Fruit fly (Drosophila melanogaster) whole organism, embryonic: ENCODE results near the gene COX7B.

Experiments
- Adf1 ChIP-seq: fragments of 200-800 bp; sonication (Bioruptor generic); IDR thresholded peaks from 2 replicates; pipeline ENCODE4 v1.3.6; 2022; ENCODE audit warnings: missing biosample characterization, missing genetic modification characterization
- BEAF-32 ChIP-seq: fragments of 200-800 bp; sonication (Bioruptor generic); optimal IDR thresholded peaks from 3 replicates; lab custom pipeline; 2017; ENCODE audit warnings: missing biosample characterization, missing genetic modification characterization, mild to moderate bottlenecking, moderate library complexity, missing genetic modification reagents
- CG10267 ChIP-seq: fragments of 200-800 bp; sonication (Bioruptor generic); optimal IDR thresholded peaks from 2 replicates; lab custom pipeline; 2018; ENCODE audit warnings: missing biosample characterization, mild to moderate bottlenecking, missing genetic modification characterization, moderate library complexity
- CG10543 ChIP-seq: fragments of 200-800 bp; sonication (Bioruptor generic); optimal IDR thresholded peaks from 3 replicates; lab custom pipeline; 2017; ENCODE audit warnings: missing biosample characterization, mild to moderate bottlenecking, missing genetic modification characterization, moderate library complexity
- CG10654 ChIP-seq: fragments of 200-800 bp; sonication (Bioruptor generic); optimal IDR thresholded peaks from 2 replicates; lab custom pipeline; 2016; ENCODE audit warnings: missing biosample characterization, missing genetic modification characterization
- CG10959 ChIP-seq: fragments of 200-800 bp; sonication (Bioruptor generic); IDR thresholded peaks from 2 replicates; pipeline ENCODE4 v1.3.6; 2022; ENCODE audit warnings: missing biosample characterization, missing genetic modification characterization
- CG10979 ChIP-seq: fragments of 200-800 bp; sonication (Bioruptor generic); optimal IDR thresholded peaks from 2 replicates; lab custom pipeline; 2018; ENCODE audit warnings: missing biosample characterization, mild to moderate bottlenecking, missing genetic modification characterization, moderate library complexity
- CG12236 ChIP-seq: fragments of 200-800 bp; sonication (Bioruptor generic); optimal IDR thresholded peaks from 2 replicates; lab custom pipeline; 2016; ENCODE audit warnings: missing biosample characterization, missing genetic modification characterization
- CG12299 ChIP-seq: fragments of 200-800 bp; sonication (Bioruptor generic); optimal IDR thresholded peaks from 2 replicates; lab custom pipeline; 2018; ENCODE audit warnings: missing biosample characterization, mild to moderate bottlenecking, missing genetic modification characterization
- CG12769 ChIP-seq: fragments of 200-800 bp; sonication (Bioruptor generic); optimal IDR thresholded peaks from 2 replicates; lab custom pipeline; 2019; ENCODE audit warnings: missing biosample characterization, mild to moderate bottlenecking, missing genetic modification characterization, moderate library complexity
- CG14014 ChIP-seq: fragments of 200-800 bp; sonication (Bioruptor generic); IDR thresholded peaks from 2 replicates; pipeline ENCODE4 v1.3.6; 2022; ENCODE audit warnings: missing biosample characterization, missing genetic modification characterization
- CG14860 ChIP-seq: fragments of 200-800 bp; sonication (Bioruptor generic); IDR thresholded peaks from 3 replicates; pipeline ENCODE4 v1.3.6; 2022; ENCODE audit warnings: missing biosample characterization, missing genetic modification characterization; ENCODE audit not compliant: partially characterized antibody
- CG2199 ChIP-seq: fragments of 200-800 bp; sonication (Bioruptor generic); IDR thresholded peaks from 3 replicates; pipeline ENCODE4 v1.3.6; 2022; ENCODE audit warnings: missing biosample characterization, missing genetic modification characterization
- CG2875 ChIP-seq: fragments of 200-800 bp; sonication (Bioruptor generic); optimal IDR thresholded peaks from 2 replicates; lab custom pipeline; 2017; ENCODE audit warnings: missing biosample characterization, mild to moderate bottlenecking, missing genetic modification characterization, missing genetic modification reagents
- CG32767 ChIP-seq: fragments of 200-800 bp; sonication (Bioruptor generic); IDR thresholded peaks from 2 replicates; pipeline ENCODE4 v1.3.6; 2022; ENCODE audit warnings: missing biosample characterization, missing genetic modification characterization
- CG32772 ChIP-seq: fragments of 200-800 bp; sonication (Bioruptor generic); IDR thresholded peaks from 2 replicates; pipeline ENCODE4 v1.3.6; 2022; ENCODE audit warnings: missing biosample characterization, missing genetic modification characterization
- CG3281 ChIP-seq: fragments of 200-800 bp; sonication (Bioruptor generic); optimal IDR thresholded peaks from 3 replicates; lab custom pipeline; 2017; ENCODE audit warnings: missing biosample characterization, mild to moderate bottlenecking, missing genetic modification characterization
- CG4404 ChIP-seq: fragments of 200-800 bp; sonication (Bioruptor generic); IDR thresholded peaks from 2 replicates; pipeline ENCODE4 v1.3.6; 2022; ENCODE audit warnings: missing biosample characterization, missing genetic modification characterization
- CG4730 ChIP-seq: fragments of 200-800 bp; sonication (Bioruptor generic); IDR thresholded peaks from 2 replicates; pipeline ENCODE4 v1.3.6; 2022; ENCODE audit warnings: missing biosample characterization, missing genetic modification characterization
- CG5180 ChIP-seq: fragments of 200-800 bp; sonication (Bioruptor generic); optimal IDR thresholded peaks from 3 replicates; lab custom pipeline; 2017; ENCODE audit warnings: missing biosample characterization, missing genetic modification characterization, mild to moderate bottlenecking, moderate library complexity, missing genetic modification reagents
- CG6765 ChIP-seq: fragments of 200-800 bp; sonication (Bioruptor generic); optimal IDR thresholded peaks from 3 replicates; lab custom pipeline; 2017; ENCODE audit warnings: missing biosample characterization, mild to moderate bottlenecking, missing genetic modification characterization
- CG6791 ChIP-seq: fragments of 200-800 bp; sonication (Bioruptor generic); IDR thresholded peaks from 3 replicates; pipeline ENCODE4 v1.3.6; 2022; ENCODE audit warnings: missing biosample characterization, missing genetic modification characterization; ENCODE audit not compliant: partially characterized antibody
- CG7372 ChIP-seq: fragments of 200-800 bp; sonication (Bioruptor generic); IDR thresholded peaks from 2 replicates; pipeline ENCODE4 v1.3.6; 2022; ENCODE audit warnings: missing biosample characterization, missing genetic modification characterization
- CG8281 ChIP-seq: fragments of 200-800 bp; sonication (Bioruptor generic); optimal IDR thresholded peaks from 2 replicates; lab custom pipeline; 2018; ENCODE audit warnings: missing biosample characterization, mild to moderate bottlenecking, missing genetic modification characterization, moderate library complexity
- Elba2 ChIP-seq: fragments of 200-800 bp; sonication (Bioruptor generic); optimal IDR thresholded peaks from 3 replicates; lab custom pipeline; 2016; ENCODE audit warnings: missing biosample characterization, missing genetic modification characterization
- Gug ChIP-seq: fragments of 200-800 bp; sonication (Bioruptor generic); IDR thresholded peaks from 4 replicates; pipeline ENCODE4 v1.3.6; 2022; ENCODE audit warnings: missing biosample characterization, missing genetic modification characterization
- HLH54F ChIP-seq: fragments of 200-800 bp; sonication (Bioruptor generic); optimal IDR thresholded peaks from 3 replicates; lab custom pipeline; 2016; ENCODE audit warnings: missing biosample characterization, missing genetic modification characterization
- Hmx ChIP-seq: fragments of 200-800 bp; sonication (Bioruptor generic); optimal IDR thresholded peaks from 2 replicates; lab custom pipeline; 2016; ENCODE audit warnings: missing biosample characterization, missing genetic modification characterization
- Hr51 ChIP-seq, 2 experiments: fragments of 200-800 bp; sonication (Bioruptor generic); optimal IDR thresholded peaks; 2 replicates in 1 of 2; 3 replicates in 1 of 2; lab custom pipeline; 2016 to 2018; ENCODE audit warnings: missing biosample characterization in 2 of 2, missing genetic modification characterization in 2 of 2, mild to moderate bottlenecking in 1 of 2, moderate library complexity in 1 of 2
- Hr78 ChIP-seq, 2 experiments: fragments of 200-800 bp in 1 of 2; fragments of >200 bp in 1 of 2; sonication (Bioruptor generic) in 1 of 2; optimal IDR thresholded peaks; 2 replicates each; lab custom pipeline; 2017 to 2019; ENCODE audit warnings: missing biosample characterization in 2 of 2, missing genetic modification characterization in 2 of 2, mild to moderate bottlenecking in 1 of 2, moderate library complexity in 1 of 2
- Lpt ChIP-seq: fragments of >200 bp; optimal IDR thresholded peaks from 2 replicates; lab custom pipeline; 2018; ENCODE audit warnings: missing biosample characterization, missing genetic modification characterization
- Max ChIP-seq: fragments of 200-800 bp; sonication (Bioruptor generic); optimal IDR thresholded peaks from 2 replicates; lab custom pipeline; 2016; ENCODE audit warnings: missing biosample characterization, mild to moderate bottlenecking, missing genetic modification characterization
- Mes4 ChIP-seq: fragments of 200-800 bp; sonication (Bioruptor generic); optimal IDR thresholded peaks from 2 replicates; lab custom pipeline; 2016; ENCODE audit warnings: missing biosample characterization, missing genetic modification characterization
- Mrtf ChIP-seq: fragments of 200-800 bp; sonication (Bioruptor generic); IDR thresholded peaks from 3 replicates; pipeline ENCODE4 v1.3.6; 2022; ENCODE audit warnings: missing biosample characterization, missing genetic modification characterization
- Pdp1 ChIP-seq, 2 experiments: fragments of 200-800 bp; sonication (Bioruptor generic); optimal IDR thresholded peaks; 3 replicates each; lab custom pipeline; 2016; ENCODE audit warnings: missing biosample characterization in 2 of 2, missing genetic modification characterization in 2 of 2, mild to moderate bottlenecking in 1 of 2, moderate library complexity in 1 of 2
- Spps ChIP-seq: fragments of 200-800 bp; sonication (Bioruptor generic); optimal IDR thresholded peaks from 2 replicates; lab custom pipeline; 2018; ENCODE audit warnings: missing biosample characterization, mild to moderate bottlenecking, missing genetic modification characterization
- ash1 ChIP-seq: fragments of 200-800 bp; sonication (Bioruptor generic); optimal IDR thresholded peaks from 2 replicates; lab custom pipeline; 2018; ENCODE audit warnings: missing biosample characterization, mild to moderate bottlenecking, missing genetic modification characterization
- bab2 ChIP-seq: fragments of 200-800 bp; sonication (Bioruptor generic); optimal IDR thresholded peaks from 2 replicates; lab custom pipeline; 2016; ENCODE audit warnings: missing biosample characterization, missing genetic modification characterization
- chif ChIP-seq, 2 experiments: fragments of 200-800 bp; sonication (Bioruptor generic); optimal IDR thresholded peaks; 3 replicates each; lab custom pipeline; 2016; ENCODE audit warnings: missing biosample characterization in 2 of 2, missing genetic modification characterization in 2 of 2
- fd64A ChIP-seq: fragments of 200-800 bp; sonication (Bioruptor generic); optimal IDR thresholded peaks from 3 replicates; lab custom pipeline; 2018; ENCODE audit warnings: missing biosample characterization, mild to moderate bottlenecking, missing genetic modification characterization
- gcm2 ChIP-seq: fragments of 200-800 bp; sonication (Bioruptor generic); optimal IDR thresholded peaks from 2 replicates; lab custom pipeline; 2016; ENCODE audit warnings: missing biosample characterization, missing genetic modification characterization
- grau ChIP-seq: fragments of 200-800 bp; optimal IDR thresholded peaks from 3 replicates; lab custom pipeline; 2019; ENCODE audit warnings: missing biosample characterization, mild to moderate bottlenecking, missing genetic modification characterization, moderate library complexity
- knrl ChIP-seq: fragments of 200-800 bp; sonication (Bioruptor generic); IDR thresholded peaks from 3 replicates; pipeline ENCODE4 v1.3.6; 2022; ENCODE audit warnings: missing biosample characterization, missing genetic modification characterization; ENCODE audit not compliant: partially characterized antibody
- lbe ChIP-seq: fragments of 200-800 bp; sonication (Bioruptor generic); optimal IDR thresholded peaks from 2 replicates; lab custom pipeline; 2016; ENCODE audit warnings: missing biosample characterization, mild to moderate bottlenecking, missing genetic modification characterization
- maf-S ChIP-seq: fragments of 200-800 bp; sonication (Bioruptor generic); optimal IDR thresholded peaks from 2 replicates; lab custom pipeline; 2016; ENCODE audit warnings: missing biosample characterization, missing genetic modification characterization
- pho ChIP-seq: fragments of 200-800 bp; sonication (Bioruptor generic); optimal IDR thresholded peaks from 2 replicates; lab custom pipeline; 2016; ENCODE audit warnings: missing biosample characterization, missing genetic modification characterization
- stc ChIP-seq: fragments of 200-800 bp; sonication (Bioruptor generic); IDR thresholded peaks from 2 replicates; pipeline ENCODE4 v1.3.6; 2022; ENCODE audit warnings: missing biosample characterization, missing genetic modification characterization
- usp ChIP-seq: fragments of >200 bp; optimal IDR thresholded peaks from 2 replicates; lab custom pipeline; 2017; ENCODE audit warnings: missing biosample characterization, missing genetic modification characterization
- zfh1 ChIP-seq: fragments of 200-800 bp; sonication (Bioruptor generic); IDR thresholded peaks from 3 replicates; pipeline ENCODE4 v1.3.6; 2022; ENCODE audit warnings: missing biosample characterization, missing genetic modification characterization

The COX7B gene

DNA sequence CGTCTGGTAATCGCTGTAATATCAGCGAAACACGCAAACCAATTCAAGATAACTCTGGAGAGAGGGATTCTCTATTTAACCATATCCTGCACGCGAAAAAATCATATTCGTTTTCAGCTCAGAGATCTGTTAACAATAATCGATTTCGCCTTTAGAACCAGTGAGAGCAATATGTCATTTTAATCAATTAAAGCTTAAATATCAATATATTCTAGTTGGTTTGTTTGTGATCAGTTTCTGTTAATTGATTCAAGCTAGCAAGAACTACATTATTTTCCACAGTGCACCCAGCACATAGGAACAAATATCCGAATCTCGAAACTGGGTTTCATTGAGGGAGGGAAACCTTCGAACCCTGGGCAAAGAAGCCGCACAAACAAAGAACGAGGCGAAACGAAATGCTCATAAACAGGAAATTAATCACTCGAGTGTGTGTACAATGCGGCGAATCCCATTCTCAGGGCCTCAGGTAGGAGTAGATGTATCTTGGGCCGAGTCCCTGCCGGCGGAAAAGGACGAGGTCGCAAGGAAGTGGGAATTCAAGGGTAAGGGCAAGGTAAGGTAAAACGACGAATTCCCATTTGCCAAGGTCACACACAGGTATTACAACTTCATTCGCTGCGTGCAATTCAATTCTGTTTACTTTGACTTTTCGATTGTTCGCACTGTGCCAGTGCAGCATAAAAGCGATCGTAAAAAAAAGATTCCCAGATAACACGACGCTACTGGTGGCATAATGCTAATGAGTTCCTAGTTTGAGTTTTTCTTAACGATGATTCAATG is 9.1 kb upstream of the COX7B start (continued):
- TF ChIP-seq Pdp1 (GFP tag; optimal IDR thresholded peaks at IDR 0.05; lab: Kevin White, UChicago) (peak; percentile 23 to 49), CG6765 (GFP tag; lab: Kevin White, UChicago) (no peak), Hr78 (GFP tag; optimal IDR thresholded peaks at IDR 0.05; lab: Kevin White, UChicago) (no peak), CG12769 (tag; lab: Kevin White, UChicago) (peak; percentile 49), knrl (GFP tag; lab: Robert Waterston, UW) (no peak), chif (GFP tag; optimal IDR thresholded peaks at IDR 0.05; lab: Kevin White, UChicago) (peak; percentile 32 to 70), stc (no peak), CG10267 (peak; percentile 75), CG12236 (GFP tag; lab: Kevin White, UChicago) (peak; percentile 32), grau (tag; lab: Kevin White, UChicago) (peak; percentile 58), fd64A (GFP tag; lab: Kevin White, UChicago) (no peak), bab2 (GFP tag; lab: Kevin White, UChicago) (peak; percentile 37), lbe (GFP tag; lab: Kevin White, UChicago) (no peak), CG32772 (GFP tag; lab: Robert Waterston, UW) (no peak), CG5180 (GFP tag; lab: Kevin White, UChicago) (no peak), pho (GFP tag; lab: Kevin White, UChicago) (peak; percentile 41), Hr51 (GFP tag; optimal IDR thresholded peaks at IDR 0.05; lab: Kevin White, UChicago) (peak in 1 of 2 experiments; percentile 43), CG10654 (GFP tag; lab: Kevin White, UChicago) (no peak), BEAF-32 (GFP tag; lab: Kevin White, UChicago) (no peak), CG10979 (peak; percentile 83), Lpt (GFP tag; lab: Kevin White, UChicago) (peak; percentile 82), CG4404 (GFP tag; lab: Robert Waterston, UW) (peak; percentile 88), ash1 (GFP tag; lab: Kevin White, UChicago) (no peak), gcm2 (GFP tag; lab: Kevin White, UChicago) (no peak), CG10959 (peak; percentile 65; the same call in 1 of the 2 replicates), HLH54F (GFP tag; lab: Kevin White, UChicago) (peak; percentile 38), Elba2 (GFP tag; lab: Kevin White, UChicago) (peak; percentile 83), Mes4 (GFP tag; lab: Kevin White, UChicago) (peak; percentile 42), Hmx (GFP tag; lab: Kevin White, UChicago) (no peak), CG8281 (tag; lab: Kevin White, UChicago) (no peak), CG4730 (GFP tag; lab: Robert Waterston, UW) (no peak), CG3281 (no peak), Spps (peak; percentile 8), Gug (GFP tag; lab: Robert Waterston, UW) (no peak), Adf1 (no peak), CG12299 (tag; lab: Kevin White, UChicago) (no peak), CG7372 (GFP tag; lab: Robert Waterston, UW) (no peak), CG2199 (no peak), CG2875 (GFP tag; lab: Kevin White, UChicago) (no peak), Max (peak; percentile 23), usp (GFP tag; lab: Kevin White, UChicago) (no peak), CG14860 (no peak), CG10543 (GFP tag; lab: Kevin White, UChicago) (no peak), CG14014 (GFP tag; lab: Robert Waterston, UW) (no peak), Mrtf (GFP tag; lab: Robert Waterston, UW) (0 out of 3 replicates have a peak, but pooled peaks have one; percentile 9), maf-S (GFP tag; lab: Kevin White, UChicago) (peak; percentile 42), zfh1 (peak; percentile 61; the same call in 1 of the 3 replicates), CG6791 (GFP tag; lab: Robert Waterston, UW) (no peak), CG32767 (GFP tag; lab: Robert Waterston, UW) (no peak)
